Fruit fly (Drosophila melanogaster): ENCODE measurements around the gene CG13008.

CG13008 gene

dm6 chrX:16753066-16753465, 42.0 kb downstream of the CG13008 start:
- TF ChIP-seq noc (tag; optimal IDR thresholded peaks at IDR 0.05) = no peak

DNA sequence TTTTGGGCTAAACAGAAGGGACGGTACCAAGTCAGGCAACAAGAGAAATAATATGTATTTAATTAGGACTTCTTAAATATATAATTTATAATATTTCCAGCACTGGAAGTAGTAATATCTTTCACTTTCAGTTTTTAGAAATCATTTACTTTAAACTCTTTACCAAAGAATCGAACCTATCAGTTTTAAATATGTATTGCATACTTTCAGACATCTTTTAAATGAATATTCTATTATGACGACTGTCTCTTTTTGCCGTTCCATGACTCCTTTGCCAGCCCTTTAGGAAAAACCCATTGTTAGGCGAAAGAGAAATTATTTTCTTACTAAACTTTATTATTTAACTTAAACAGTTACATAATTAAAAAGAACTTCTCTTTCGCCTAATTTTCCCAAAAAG, 46.5 kb downstream of the CG13008 start:
- TF ChIP-seq noc (tag; optimal IDR thresholded peaks at IDR 0.05) = no peak

DNA sequence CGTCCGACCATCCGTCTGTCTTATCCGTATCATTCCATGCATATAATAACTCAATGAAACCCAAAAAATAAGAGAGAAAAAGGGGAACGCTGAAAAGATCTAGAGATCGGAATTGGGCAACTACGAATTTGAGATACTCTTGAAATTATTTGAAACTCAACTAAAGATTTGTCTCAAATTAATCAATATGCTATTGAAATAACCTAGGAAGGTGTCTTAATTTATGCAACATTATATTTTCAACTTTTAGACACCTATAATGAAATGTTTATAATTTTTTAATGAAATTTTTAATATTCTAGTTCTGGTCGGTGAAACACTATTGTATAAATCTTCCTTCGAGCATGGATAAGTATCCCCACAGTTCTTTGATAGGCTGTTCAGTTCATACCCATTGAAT, 49.4 kb downstream of the CG13008 start:
- TF ChIP-seq noc (tag; optimal IDR thresholded peaks at IDR 0.05) = no peak

DNA sequence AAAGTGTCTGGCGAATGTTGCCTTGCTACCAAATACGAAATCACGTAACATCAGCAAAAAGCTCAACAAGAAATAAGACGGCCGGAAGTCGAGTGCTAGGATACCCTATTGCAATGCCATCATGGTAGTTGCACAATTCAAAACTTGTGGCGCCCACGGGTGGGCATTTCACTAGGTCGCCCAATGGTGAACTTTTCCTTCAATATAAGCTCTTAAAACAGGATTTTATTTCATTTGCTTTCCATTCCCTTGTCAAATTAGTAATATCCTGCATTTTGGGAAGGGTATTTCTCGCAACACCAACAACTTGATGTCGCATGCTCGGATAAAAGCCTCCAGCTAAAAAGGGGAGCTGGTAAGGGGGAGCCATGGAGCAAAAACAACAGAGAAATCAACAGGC, 50.4 kb downstream of the CG13008 start:
- no peak for TF ChIP-seq noc (tag; optimal IDR thresholded peaks at IDR 0.05)

Data from whole organism, larva.